Worm (Caenorhabditis elegans) whole organism, L4 larva: ENCODE results near the gene clec-242.

Experiments used
- ZK546.5 ChIP-seq, 2 experiments: sonication (generic microtip); optimal IDR thresholded peaks; 2 replicates each; lab custom pipeline; 2017; ENCODE audit warnings: missing biosample characterization in 2 of 2, missing genetic modification characterization in 2 of 2
- fkh-10 ChIP-seq: fragments of 150-350 bp; optimal IDR thresholded peaks from 2 replicates; lab custom pipeline; 2014; ENCODE audit warnings: missing biosample characterization, missing genetic modification reagents, missing genetic modification characterization
- madf-9 ChIP-seq: fragments of 200-800 bp; sonication (Bioruptor generic); conservative IDR thresholded peaks from 2 replicates; pipeline ENCODE4 v1.3.6; 2022; ENCODE audit warnings: missing genetic modification reagents, missing genetic modification characterization, missing compliant biosample characterization
- pha-4 ChIP-seq, 2 experiments: fragments of 150-350 bp in 1 of 2; fragments of 200-800 bp in 1 of 2; sonication (Bioruptor generic) in 1 of 2; IDR thresholded peaks in 1 of 2; optimal IDR thresholded peaks in 1 of 2; 2 replicates each; pipeline versions ENCODE4 v1.3.6 to Lab custom; 2014 to 2022; ENCODE audit warnings: missing genetic modification characterization in 2 of 2, missing genetic modification reagents in 2 of 2, missing biosample characterization in 1 of 2, missing compliant biosample characterization in 1 of 2
- spr-3 ChIP-seq: fragments of 200-800 bp; sonication (Bioruptor generic); optimal IDR thresholded peaks from 2 replicates; lab custom pipeline; 2018; ENCODE audit warnings: mild to moderate bottlenecking, missing genetic modification characterization, missing compliant biosample characterization

- TF ChIP-seq spr-3 (no peak), pha-4 (GFP tag; IDR thresholded peaks at IDR 0.05; lab: Robert Waterston, UW) (no peak), pha-4 (tag; optimal IDR thresholded peaks at IDR 0.05; lab: Kevin White, UChicago) (no peak), madf-9 (no peak), fkh-10 (GFP tag; lab: Kevin White, UChicago) (no peak), ZK546.5 (tag; optimal IDR thresholded peaks at IDR 0.05; lab: Kevin White, UChicago) (no peak)
These were observed 33.1 kb downstream of the clec-242 start, which contains the start of gene srh-236 for ce11 chrV:17211989-17212731.
